Worm (Caenorhabditis elegans) whole organism, L4 larva: ENCODE measurements around the gene enol-1.

Experiments
- ama-1 ChIP-seq: fragments of 150-350 bp; optimal IDR thresholded peaks from 2 replicates; lab custom pipeline; 2014; ENCODE audit warnings: inconsistent platforms, mixed read lengths
- egl-27 ChIP-seq: sonication (generic microtip); optimal IDR thresholded peaks from 3 replicates; lab custom pipeline; 2017; ENCODE audit warnings: missing biosample characterization, missing genetic modification reagents, missing genetic modification characterization
- jun-1 ChIP-seq: fragments of 150-350 bp; optimal IDR thresholded peaks from 2 replicates; lab custom pipeline; 2014; ENCODE audit warnings: missing biosample characterization, missing genetic modification reagents, missing genetic modification characterization

ce11 chrII:8982683-8983082 lies 51.9 kb downstream of the enol-1 start, which contains the start of gene C18E9.7:
- TF ChIP-seq jun-1 (tag; lab: Kevin White, UChicago) (no peak), egl-27 (tag; lab: Kevin White, UChicago) (no peak), ama-1 (lab: Kevin White, UChicago) (no peak)
